Fruit fly (Drosophila melanogaster) whole organism, embryonic: ENCODE results near the gene CG4313.

Source experiments
- Atf6 ChIP-seq: fragments of 200-800 bp; sonication (Bioruptor generic); IDR thresholded peaks from 2 replicates; pipeline ENCODE4 v1.3.6; 2022; ENCODE audit warnings: missing biosample characterization, missing genetic modification characterization
- CG11093 ChIP-seq: fragments of 200-800 bp; sonication (Bioruptor generic); IDR thresholded peaks from 3 replicates; pipeline ENCODE4 v1.3.6; 2022; ENCODE audit warnings: missing biosample characterization, missing genetic modification characterization
- CG11456 ChIP-seq: fragments of 200-800 bp; sonication (Bioruptor generic); IDR thresholded peaks from 3 replicates; pipeline ENCODE4 v1.3.6; 2022; ENCODE audit warnings: missing biosample characterization, missing genetic modification characterization
- CG11696 ChIP-seq: fragments of 200-800 bp; sonication (Bioruptor generic); IDR thresholded peaks from 2 replicates; pipeline ENCODE4 v1.3.6; 2022; ENCODE audit warnings: missing biosample characterization, missing genetic modification characterization
- CG12299 ChIP-seq: fragments of 200-800 bp; sonication (Bioruptor generic); optimal IDR thresholded peaks from 2 replicates; lab custom pipeline; 2018; ENCODE audit warnings: missing biosample characterization, mild to moderate bottlenecking, missing genetic modification characterization
- CG15011 ChIP-seq: fragments of 200-800 bp; sonication (Bioruptor generic); optimal IDR thresholded peaks from 3 replicates; lab custom pipeline; 2018; ENCODE audit warnings: missing biosample characterization, mild to moderate bottlenecking, missing genetic modification characterization
- CG15479 ChIP-seq: fragments of 200-800 bp; sonication (Bioruptor generic); optimal IDR thresholded peaks from 3 replicates; lab custom pipeline; 2019; ENCODE audit warnings: missing biosample characterization, mild to moderate bottlenecking, missing genetic modification characterization, moderate library complexity
- CG1603 ChIP-seq: fragments of 200-800 bp; sonication (Bioruptor generic); optimal IDR thresholded peaks from 2 replicates; lab custom pipeline; 2019; ENCODE audit warnings: missing biosample characterization, mild to moderate bottlenecking, missing genetic modification characterization, moderate library complexity
- CG1792 ChIP-seq: fragments of 200-800 bp; sonication (Bioruptor generic); optimal IDR thresholded peaks from 2 replicates; lab custom pipeline; 2016; ENCODE audit warnings: missing biosample characterization, missing genetic modification characterization
- CG18619 ChIP-seq: fragments of 200-800 bp; sonication (Bioruptor generic); optimal IDR thresholded peaks from 3 replicates; lab custom pipeline; 2017; ENCODE audit warnings: missing biosample characterization, mild to moderate bottlenecking, missing genetic modification characterization
- CG4707 ChIP-seq: fragments of 200-800 bp; sonication (Bioruptor generic); optimal IDR thresholded peaks from 2 replicates; lab custom pipeline; 2018; ENCODE audit warnings: missing biosample characterization, mild to moderate bottlenecking, missing genetic modification characterization, moderate library complexity
- CG4820 ChIP-seq: fragments of 200-800 bp; sonication (Bioruptor generic); optimal IDR thresholded peaks from 3 replicates; lab custom pipeline; 2016; ENCODE audit warnings: missing biosample characterization, missing genetic modification characterization
- CG5245 ChIP-seq: fragments of 200-800 bp; sonication (Bioruptor generic); optimal IDR thresholded peaks from 3 replicates; lab custom pipeline; 2016; ENCODE audit warnings: missing biosample characterization, missing genetic modification characterization
- CG6765 ChIP-seq: fragments of 200-800 bp; sonication (Bioruptor generic); optimal IDR thresholded peaks from 3 replicates; lab custom pipeline; 2017; ENCODE audit warnings: missing biosample characterization, mild to moderate bottlenecking, missing genetic modification characterization
- CG8089 ChIP-seq: fragments of 200-800 bp; sonication (Bioruptor generic); optimal IDR thresholded peaks from 3 replicates; lab custom pipeline; 2016; ENCODE audit warnings: missing biosample characterization, missing genetic modification characterization
- CG8478 ChIP-seq: fragments of >200 bp; optimal IDR thresholded peaks from 2 replicates; lab custom pipeline; 2018
- CG9727 ChIP-seq: fragments of 200-800 bp; sonication (Bioruptor generic); optimal IDR thresholded peaks from 3 replicates; lab custom pipeline; 2017; ENCODE audit warnings: missing biosample characterization, mild to moderate bottlenecking, missing genetic modification characterization
- D19B ChIP-seq: fragments of 200-800 bp; sonication (Bioruptor generic); optimal IDR thresholded peaks from 2 replicates; lab custom pipeline; 2017; ENCODE audit warnings: missing biosample characterization, mild to moderate bottlenecking, missing genetic modification characterization
- Deaf1 ChIP-seq: fragments of 200-800 bp; optimal IDR thresholded peaks from 3 replicates; lab custom pipeline; 2019; ENCODE audit warnings: missing biosample characterization, mild to moderate bottlenecking, missing genetic modification characterization, moderate library complexity
- Dll ChIP-seq: fragments of 200-800 bp; sonication (Bioruptor generic); IDR thresholded peaks from 4 replicates; pipeline ENCODE4 v1.3.6; 2022; ENCODE audit warnings: missing biosample characterization, missing genetic modification characterization; ENCODE audit not compliant: partially characterized antibody
- Hand ChIP-seq: fragments of 200-800 bp; sonication (Bioruptor generic); optimal IDR thresholded peaks from 2 replicates; lab custom pipeline; 2017; ENCODE audit warnings: mild to moderate bottlenecking, missing biosample characterization, missing genetic modification reagents, missing genetic modification characterization
- Hr3 ChIP-seq: fragments of 200-800 bp; sonication (Bioruptor generic); optimal IDR thresholded peaks from 3 replicates; lab custom pipeline; 2016; ENCODE audit warnings: missing biosample characterization, missing genetic modification characterization
- Hr51 ChIP-seq, 2 experiments: fragments of 200-800 bp; sonication (Bioruptor generic); optimal IDR thresholded peaks; 2 replicates in 1 of 2; 3 replicates in 1 of 2; lab custom pipeline; 2016 to 2018; ENCODE audit warnings: missing biosample characterization in 2 of 2, missing genetic modification characterization in 2 of 2, mild to moderate bottlenecking in 1 of 2, moderate library complexity in 1 of 2
- MBD-R2 ChIP-seq: fragments of 200-800 bp; sonication (Bioruptor generic); IDR thresholded peaks from 2 replicates; pipeline ENCODE4 v1.3.6; 2022; ENCODE audit warnings: missing biosample characterization, missing genetic modification characterization
- Meics ChIP-seq: fragments of 200-800 bp; sonication (Bioruptor generic); optimal IDR thresholded peaks from 2 replicates; lab custom pipeline; 2017; ENCODE audit warnings: missing biosample characterization, mild to moderate bottlenecking, missing genetic modification characterization
- NK7.1 ChIP-seq: fragments of 200-800 bp; sonication (Bioruptor generic); optimal IDR thresholded peaks from 3 replicates; lab custom pipeline; 2016; ENCODE audit warnings: missing biosample characterization, missing genetic modification characterization
- NfI ChIP-seq: fragments of 200-800 bp; sonication (Bioruptor generic); optimal IDR thresholded peaks from 3 replicates; lab custom pipeline; 2018; ENCODE audit warnings: missing biosample characterization, mild to moderate bottlenecking, missing genetic modification characterization, moderate library complexity
- Oli ChIP-seq: fragments of 200-800 bp; sonication (Bioruptor generic); optimal IDR thresholded peaks from 2 replicates; lab custom pipeline; 2018; ENCODE audit warnings: missing biosample characterization, mild to moderate bottlenecking, missing genetic modification characterization, moderate library complexity
- Pdp1 ChIP-seq, 2 experiments: fragments of 200-800 bp; sonication (Bioruptor generic); optimal IDR thresholded peaks; 3 replicates each; lab custom pipeline; 2016; ENCODE audit warnings: missing biosample characterization in 2 of 2, missing genetic modification characterization in 2 of 2, mild to moderate bottlenecking in 1 of 2, moderate library complexity in 1 of 2
- Sry-δ ChIP-seq: fragments of 200-800 bp; sonication (Bioruptor generic); optimal IDR thresholded peaks from 2 replicates; lab custom pipeline; 2016; ENCODE audit warnings: missing biosample characterization, missing genetic modification characterization
- Tbp ChIP-seq: fragments of >200 bp; optimal IDR thresholded peaks from 2 replicates; lab custom pipeline; 2018; ENCODE audit warnings: missing biosample characterization, missing genetic modification characterization
- Trl ChIP-seq, 3 experiments: fragments of >200 bp in 2 of 3; fragments of 200-800 bp in 1 of 3; sonication (Bioruptor generic) in 1 of 3; optimal IDR thresholded peaks; 2 replicates in 1 of 3; 3 replicates in 2 of 3; lab custom pipeline; 2016 to 2017; ENCODE audit warnings: missing biosample characterization in 1 of 3, missing genetic modification characterization in 1 of 3
- ato ChIP-seq: fragments of 200-800 bp; sonication (Bioruptor generic); IDR thresholded peaks from 2 replicates; pipeline ENCODE4 v1.3.6; 2022; ENCODE audit warnings: missing biosample characterization, missing genetic modification characterization; ENCODE audit not compliant: partially characterized antibody
- bcd ChIP-seq: fragments of 200-800 bp; sonication (Bioruptor generic); optimal IDR thresholded peaks from 2 replicates; lab custom pipeline; 2017; ENCODE audit warnings: missing biosample characterization, mild to moderate bottlenecking, missing genetic modification characterization
- chn ChIP-seq: fragments of 200-800 bp; sonication (Bioruptor generic); optimal IDR thresholded peaks from 2 replicates; lab custom pipeline; 2016; ENCODE audit warnings: missing biosample characterization, missing genetic modification characterization
- croc ChIP-seq: fragments of 200-800 bp; sonication (Bioruptor generic); conservative IDR thresholded peaks from 3 replicates; pipeline ENCODE4 v1.3.6; 2022; ENCODE audit warnings: missing biosample characterization, missing genetic modification characterization
- dati ChIP-seq: fragments of 200-800 bp; sonication (Bioruptor generic); IDR thresholded peaks from 2 replicates; pipeline ENCODE4 v1.3.6; 2022; ENCODE audit warnings: missing biosample characterization, missing genetic modification characterization
- dpn ChIP-seq, 2 experiments: fragments of 200-800 bp; sonication (Bioruptor generic); optimal IDR thresholded peaks; 3 replicates each; lab custom pipeline; 2016; ENCODE audit warnings: missing biosample characterization in 2 of 2, missing genetic modification characterization in 2 of 2
- ems ChIP-seq: fragments of 200-800 bp; sonication (Bioruptor generic); optimal IDR thresholded peaks from 3 replicates; lab custom pipeline; 2016; ENCODE audit warnings: missing biosample characterization, missing genetic modification characterization
- fd64A ChIP-seq: fragments of 200-800 bp; sonication (Bioruptor generic); optimal IDR thresholded peaks from 3 replicates; lab custom pipeline; 2018; ENCODE audit warnings: missing biosample characterization, mild to moderate bottlenecking, missing genetic modification characterization
- gfzf ChIP-seq: fragments of 200-800 bp; sonication (Bioruptor generic); optimal IDR thresholded peaks from 2 replicates; lab custom pipeline; 2016; ENCODE audit warnings: missing biosample characterization, mild to moderate bottlenecking, missing genetic modification characterization, moderate library complexity
- gro ChIP-seq: fragments of 200-800 bp; sonication (Bioruptor generic); optimal IDR thresholded peaks from 2 replicates; lab custom pipeline; 2016; ENCODE audit warnings: missing biosample characterization, missing genetic modification characterization
- hbn ChIP-seq: fragments of 200-800 bp; sonication (Bioruptor generic); IDR thresholded peaks from 2 replicates; pipeline ENCODE4 v1.3.6; 2022; ENCODE audit warnings: missing biosample characterization, missing genetic modification characterization; ENCODE audit not compliant: partially characterized antibody
- jumu ChIP-seq: fragments of 200-800 bp; sonication (Bioruptor generic); optimal IDR thresholded peaks from 3 replicates; lab custom pipeline; 2016; ENCODE audit warnings: missing biosample characterization, missing genetic modification characterization
- lilli ChIP-seq: fragments of 200-800 bp; sonication (Bioruptor generic); optimal IDR thresholded peaks from 3 replicates; lab custom pipeline; 2016; ENCODE audit warnings: missing biosample characterization, missing genetic modification characterization
- mam ChIP-seq: fragments of 200-800 bp; sonication (Bioruptor generic); optimal IDR thresholded peaks from 3 replicates; lab custom pipeline; 2016; ENCODE audit warnings: missing biosample characterization, missing genetic modification characterization
- pho ChIP-seq: fragments of 200-800 bp; sonication (Bioruptor generic); optimal IDR thresholded peaks from 2 replicates; lab custom pipeline; 2016; ENCODE audit warnings: missing biosample characterization, missing genetic modification characterization
- run ChIP-seq: fragments of 200-800 bp; sonication (Bioruptor generic); optimal IDR thresholded peaks from 3 replicates; lab custom pipeline; 2018; ENCODE audit warnings: missing biosample characterization, mild to moderate bottlenecking, missing genetic modification characterization
- ssp ChIP-seq: fragments of 200-800 bp; sonication (Bioruptor generic); IDR thresholded peaks from 2 replicates; pipeline ENCODE4 v1.3.6; 2022; ENCODE audit warnings: missing biosample characterization, missing genetic modification characterization
- tgo ChIP-seq: fragments of 200-800 bp; sonication (Bioruptor generic); IDR thresholded peaks from 3 replicates; pipeline ENCODE4 v1.3.6; 2022; ENCODE audit warnings: missing biosample characterization, missing genetic modification characterization
- zfh2 ChIP-seq: fragments of 200-800 bp; sonication (Bioruptor generic); optimal IDR thresholded peaks from 2 replicates; lab custom pipeline; 2016; ENCODE audit warnings: missing biosample characterization, missing genetic modification characterization

CG4313 gene

dm6 chrX:2083109-2083508 lies 41.4 kb downstream of the CG4313 start (continued):
- peak; percentile 17 for TF ChIP-seq Oli (tag; lab: Kevin White, UChicago)
- peak; percentile 73 for TF ChIP-seq NfI (GFP tag; lab: Kevin White, UChicago)
- peak; percentile 52; the same call in 1 of the 2 replicates for TF ChIP-seq CG11696 (GFP tag; lab: Robert Waterston, UW)
- TF ChIP-seq ems: no peak
- no peak for TF ChIP-seq Sry-δ (GFP tag; lab: Kevin White, UChicago)
- no peak for TF ChIP-seq run
- no peak for TF ChIP-seq CG12299
- TF ChIP-seq zfh2 (GFP tag; lab: Kevin White, UChicago): peak; percentile 81
- TF ChIP-seq bcd: peak; percentile 50
- peak; percentile 80 for TF ChIP-seq lilli
- TF ChIP-seq gro: peak; percentile 64
- TF ChIP-seq dpn (GFP tag; optimal IDR thresholded peaks at IDR 0.05; lab: Kevin White, UChicago): peak; percentile 51 to 53
- TF ChIP-seq Trl (optimal IDR thresholded peaks at IDR 0.05; lab: Kevin White, UChicago): no peak
- peak; percentile 24 for TF ChIP-seq Trl (GFP tag; optimal IDR thresholded peaks at IDR 0.05; lab: Kevin White, UChicago)
- no peak for TF ChIP-seq CG15479
- TF ChIP-seq NK7.1: no peak
- peak; percentile 12 for TF ChIP-seq CG1792
- TF ChIP-seq Deaf1 (tag; lab: Kevin White, UChicago): no peak
- TF ChIP-seq CG5245 (GFP tag; lab: Kevin White, UChicago): peak; percentile 17
- TF ChIP-seq CG8089: no peak
- TF ChIP-seq CG11093 (GFP tag; lab: Robert Waterston, UW): no peak
- peak; percentile 65 for TF ChIP-seq Meics (GFP tag; lab: Kevin White, UChicago)
- TF ChIP-seq pho (GFP tag; lab: Kevin White, UChicago): peak; percentile 57
- no peak for TF ChIP-seq CG8478 (lab: Kevin White, UChicago)
- TF ChIP-seq Tbp (GFP tag; lab: Kevin White, UChicago): no peak
- TF ChIP-seq CG4820 (GFP tag; lab: Kevin White, UChicago): no peak
- peak; percentile 37 for TF ChIP-seq CG4707 (GFP tag; lab: Kevin White, UChicago)
- no peak for TF ChIP-seq ato (GFP tag; lab: Robert Waterston, UW)
- peak; percentile 41; the same call in 2 of the 3 replicates for TF ChIP-seq tgo (GFP tag; lab: Robert Waterston, UW)
- peak; percentile 53 for TF ChIP-seq CG1603 (tag; lab: Kevin White, UChicago)
- peak; percentile 46; the same call in 1 of the 2 replicates for TF ChIP-seq MBD-R2 (GFP tag; lab: Robert Waterston, UW)
- TF ChIP-seq jumu (GFP tag; lab: Kevin White, UChicago): peak; percentile 2
- TF ChIP-seq chn (GFP tag; lab: Kevin White, UChicago): peak; percentile 39
- no peak for TF ChIP-seq hbn (GFP tag; lab: Robert Waterston, UW)
- TF ChIP-seq CG9727 (GFP tag; lab: Kevin White, UChicago): peak; percentile 29
- TF ChIP-seq fd64A (GFP tag; lab: Kevin White, UChicago): no peak
- peak; percentile 32 for TF ChIP-seq CG18619 (GFP tag; lab: Kevin White, UChicago)
- peak; percentile 80 for TF ChIP-seq mam (GFP tag; lab: Kevin White, UChicago)
- TF ChIP-seq Hand (GFP tag; lab: Kevin White, UChicago): peak; percentile 27
- TF ChIP-seq Pdp1 (GFP tag; optimal IDR thresholded peaks at IDR 0.05; lab: Kevin White, UChicago): peak; percentile 12 to 36
- peak; percentile 48 for TF ChIP-seq D19B (GFP tag; lab: Kevin White, UChicago)
- no peak for TF ChIP-seq CG15011 (GFP tag; lab: Kevin White, UChicago)
- peak; percentile 85 for TF ChIP-seq CG11456 (GFP tag; lab: Robert Waterston, UW)
- no peak; the same call in 1 of the 2 replicates for TF ChIP-seq ssp (GFP tag; lab: Robert Waterston, UW)
- no peak for TF ChIP-seq gfzf (GFP tag; lab: Kevin White, UChicago)
- TF ChIP-seq Hr51 (GFP tag; optimal IDR thresholded peaks at IDR 0.05; lab: Kevin White, UChicago): peak; percentile 18 to 42
- no peak for TF ChIP-seq Dll
- TF ChIP-seq croc (GFP tag; lab: Robert Waterston, UW): no peak
- no peak for TF ChIP-seq Hr3 (GFP tag; lab: Kevin White, UChicago)
- TF ChIP-seq CG6765 (GFP tag; lab: Kevin White, UChicago): no peak
- TF ChIP-seq dati: 0 out of 2 replicates have a peak, but pooled peaks have one; percentile 20
- TF ChIP-seq Atf6 (GFP tag; lab: Robert Waterston, UW): peak; percentile 74
